Fruit fly (Drosophila melanogaster) whole organism, embryonic: Measurements from ENCODE around the gene eEF1alpha2.

ENCODE experiments used
- Blimp-1 ChIP-seq: fragments of 200-800 bp; sonication (Bioruptor generic); optimal IDR thresholded peaks from 3 replicates; lab custom pipeline; 2018; ENCODE audit warnings: missing biosample characterization, missing genetic modification characterization, mild to moderate bottlenecking, moderate library complexity, missing genetic modification reagents
- CG11247 ChIP-seq: fragments of 200-800 bp; sonication (Bioruptor generic); IDR thresholded peaks from 2 replicates; pipeline ENCODE4 v1.3.6; 2022; ENCODE audit warnings: missing biosample characterization, missing genetic modification characterization
- CG12155 ChIP-seq: fragments of 200-800 bp; sonication (Bioruptor generic); optimal IDR thresholded peaks from 3 replicates; lab custom pipeline; 2016; ENCODE audit warnings: missing biosample characterization, missing genetic modification characterization
- CG12659 ChIP-seq: fragments of 200-800 bp; sonication (Bioruptor generic); optimal IDR thresholded peaks from 3 replicates; lab custom pipeline; 2017; ENCODE audit warnings: mild to moderate bottlenecking, missing biosample characterization, missing genetic modification reagents, missing genetic modification characterization
- CG12744 ChIP-seq: fragments of 200-800 bp; sonication (Bioruptor generic); optimal IDR thresholded peaks from 2 replicates; lab custom pipeline; 2016; ENCODE audit warnings: missing biosample characterization, missing genetic modification characterization
- CG12942 ChIP-seq: fragments of 200-800 bp; sonication (Bioruptor generic); optimal IDR thresholded peaks from 3 replicates; lab custom pipeline; 2016; ENCODE audit warnings: missing biosample characterization, missing genetic modification characterization
- CG13287 ChIP-seq: fragments of 200-800 bp; sonication (Bioruptor generic); IDR thresholded peaks from 2 replicates; pipeline ENCODE4 v1.3.6; 2022; ENCODE audit warnings: missing biosample characterization, missing genetic modification characterization; ENCODE audit not compliant: partially characterized antibody
- CG13624 ChIP-seq: fragments of 200-800 bp; sonication (Bioruptor generic); optimal IDR thresholded peaks from 2 replicates; lab custom pipeline; 2016; ENCODE audit warnings: missing biosample characterization, missing genetic modification characterization
- CG13775 ChIP-seq: fragments of 200-800 bp; sonication (Bioruptor generic); optimal IDR thresholded peaks from 3 replicates; lab custom pipeline; 2017; ENCODE audit warnings: missing biosample characterization, mild to moderate bottlenecking, missing genetic modification characterization
- CG15269 ChIP-seq: fragments of 200-800 bp; sonication (Bioruptor generic); optimal IDR thresholded peaks from 2 replicates; lab custom pipeline; 2018; ENCODE audit warnings: missing biosample characterization, mild to moderate bottlenecking, missing genetic modification characterization, moderate library complexity
- CG15514 ChIP-seq: fragments of 200-800 bp; sonication (Bioruptor generic); optimal IDR thresholded peaks from 3 replicates; lab custom pipeline; 2017; ENCODE audit warnings: missing biosample characterization, missing genetic modification characterization, mild to moderate bottlenecking, moderate library complexity, missing genetic modification reagents
- CG17568 ChIP-seq: fragments of 200-800 bp; sonication (Bioruptor generic); optimal IDR thresholded peaks from 2 replicates; lab custom pipeline; 2018; ENCODE audit warnings: missing biosample characterization, mild to moderate bottlenecking, missing genetic modification characterization, moderate library complexity
- CG2120 ChIP-seq: fragments of 200-800 bp; sonication (Bioruptor generic); optimal IDR thresholded peaks from 3 replicates; lab custom pipeline; 2016; ENCODE audit warnings: missing biosample characterization, missing genetic modification characterization
- CG3726 ChIP-seq: fragments of 200-800 bp; sonication (Bioruptor generic); IDR thresholded peaks from 3 replicates; pipeline ENCODE4, ENCODE4 v1.3.6; 2022; ENCODE audit warnings: missing biosample characterization, missing genetic modification characterization
- CG4854 ChIP-seq: fragments of 200-800 bp; sonication (Bioruptor generic); optimal IDR thresholded peaks from 2 replicates; lab custom pipeline; 2016; ENCODE audit warnings: missing biosample characterization, missing genetic modification characterization, inconsistent platforms
- CG5180 ChIP-seq: fragments of 200-800 bp; sonication (Bioruptor generic); optimal IDR thresholded peaks from 3 replicates; lab custom pipeline; 2017; ENCODE audit warnings: missing biosample characterization, missing genetic modification characterization, mild to moderate bottlenecking, moderate library complexity, missing genetic modification reagents
- CG6765 ChIP-seq: fragments of 200-800 bp; sonication (Bioruptor generic); optimal IDR thresholded peaks from 3 replicates; lab custom pipeline; 2017; ENCODE audit warnings: missing biosample characterization, mild to moderate bottlenecking, missing genetic modification characterization
- CG6854 ChIP-seq: fragments of 200-800 bp; sonication (Bioruptor generic); optimal IDR thresholded peaks from 3 replicates; lab custom pipeline; 2017; ENCODE audit warnings: missing biosample characterization, mild to moderate bottlenecking, missing genetic modification characterization
- CG7987 ChIP-seq: fragments of 200-800 bp; sonication (Bioruptor generic); optimal IDR thresholded peaks from 2 replicates; lab custom pipeline; 2018; ENCODE audit warnings: missing biosample characterization, mild to moderate bottlenecking, missing genetic modification characterization, moderate library complexity
- CG8281 ChIP-seq: fragments of 200-800 bp; sonication (Bioruptor generic); optimal IDR thresholded peaks from 2 replicates; lab custom pipeline; 2018; ENCODE audit warnings: missing biosample characterization, mild to moderate bottlenecking, missing genetic modification characterization, moderate library complexity
- CG8290 ChIP-seq, 3 experiments: fragments of 200-800 bp; sonication (Bioruptor generic); optimal IDR thresholded peaks; 2 replicates each; lab custom pipeline; 2016 to 2019; ENCODE audit warnings: missing biosample characterization in 3 of 3, missing genetic modification characterization in 3 of 3, mild to moderate bottlenecking in 2 of 3, moderate library complexity in 1 of 3
- CkIIα-i1 ChIP-seq: fragments of 200-800 bp; sonication (Bioruptor generic); IDR thresholded peaks from 2 replicates; pipeline ENCODE4 v1.3.6; 2022; ENCODE audit warnings: missing biosample characterization, missing genetic modification characterization
- CoRest ChIP-seq: fragments of 200-800 bp; sonication (Bioruptor generic); optimal IDR thresholded peaks from 3 replicates; lab custom pipeline; 2018; ENCODE audit warnings: missing biosample characterization, mild to moderate bottlenecking, missing genetic modification characterization, moderate library complexity
- Dll ChIP-seq: fragments of 200-800 bp; sonication (Bioruptor generic); IDR thresholded peaks from 4 replicates; pipeline ENCODE4 v1.3.6; 2022; ENCODE audit warnings: missing biosample characterization, missing genetic modification characterization; ENCODE audit not compliant: partially characterized antibody
- Dp ChIP-seq: fragments of 200-800 bp; sonication (Bioruptor generic); optimal IDR thresholded peaks from 2 replicates; lab custom pipeline; 2018; ENCODE audit warnings: missing biosample characterization, mild to moderate bottlenecking, missing genetic modification characterization, moderate library complexity
- Gsc ChIP-seq: fragments of 200-800 bp; sonication (Bioruptor generic); IDR thresholded peaks from 2 replicates; pipeline ENCODE4 v1.3.6; 2022; ENCODE audit warnings: missing biosample characterization, missing genetic modification characterization
- Hmr ChIP-seq: fragments of 200-800 bp; sonication (Bioruptor generic); optimal IDR thresholded peaks from 3 replicates; lab custom pipeline; 2017; ENCODE audit warnings: mild to moderate bottlenecking, missing biosample characterization, missing genetic modification reagents, missing genetic modification characterization
- Hr51 ChIP-seq, 2 experiments: fragments of 200-800 bp; sonication (Bioruptor generic); optimal IDR thresholded peaks; 2 replicates in 1 of 2; 3 replicates in 1 of 2; lab custom pipeline; 2016 to 2018; ENCODE audit warnings: missing biosample characterization in 2 of 2, missing genetic modification characterization in 2 of 2, mild to moderate bottlenecking in 1 of 2, moderate library complexity in 1 of 2
- Mrtf ChIP-seq: fragments of 200-800 bp; sonication (Bioruptor generic); IDR thresholded peaks from 3 replicates; pipeline ENCODE4 v1.3.6; 2022; ENCODE audit warnings: missing biosample characterization, missing genetic modification characterization
- NC2β ChIP-seq: fragments of 200-800 bp; sonication (Bioruptor generic); optimal IDR thresholded peaks from 2 replicates; lab custom pipeline; 2016; ENCODE audit warnings: missing biosample characterization, missing genetic modification characterization
- Nf-YC ChIP-seq: fragments of 200-800 bp; optimal IDR thresholded peaks from 3 replicates; lab custom pipeline; 2019; ENCODE audit warnings: missing biosample characterization, mild to moderate bottlenecking, missing genetic modification characterization, moderate library complexity
- Scr ChIP-seq: fragments of 200-800 bp; sonication (Bioruptor generic); IDR thresholded peaks from 2 replicates; pipeline ENCODE4 v1.3.6; 2022; ENCODE audit warnings: missing biosample characterization, missing genetic modification characterization; ENCODE audit not compliant: partially characterized antibody
- Ssrp ChIP-seq: fragments of 200-800 bp; sonication (Bioruptor generic); optimal IDR thresholded peaks from 2 replicates; lab custom pipeline; 2018; ENCODE audit warnings: missing biosample characterization, mild to moderate bottlenecking, missing genetic modification characterization, moderate library complexity
- Vsx1 ChIP-seq: fragments of 200-800 bp; sonication (Bioruptor generic); optimal IDR thresholded peaks from 2 replicates; lab custom pipeline; 2017; ENCODE audit warnings: missing biosample characterization, mild to moderate bottlenecking, missing genetic modification characterization, missing genetic modification reagents
- Xrp1 ChIP-seq: fragments of 200-800 bp; sonication (Bioruptor generic); IDR thresholded peaks from 2 replicates; pipeline ENCODE4 v1.3.6; 2022; ENCODE audit warnings: missing biosample characterization, missing genetic modification characterization
- YL-1 ChIP-seq: fragments of 200-800 bp; sonication (Bioruptor generic); optimal IDR thresholded peaks from 3 replicates; lab custom pipeline; 2017; ENCODE audit warnings: missing biosample characterization, mild to moderate bottlenecking, missing genetic modification characterization
- cg ChIP-seq: fragments of 200-800 bp; sonication (Bioruptor generic); optimal IDR thresholded peaks from 3 replicates; lab custom pipeline; 2019; ENCODE audit warnings: missing biosample characterization, mild to moderate bottlenecking, missing genetic modification characterization, moderate library complexity
- crol ChIP-seq: fragments of 200-800 bp; sonication (Bioruptor generic); IDR thresholded peaks from 2 replicates; pipeline ENCODE4 v1.3.6; 2022; ENCODE audit warnings: missing biosample characterization, missing genetic modification characterization
- disco-r ChIP-seq: fragments of 200-800 bp; sonication (Bioruptor generic); optimal IDR thresholded peaks from 2 replicates; lab custom pipeline; 2016; ENCODE audit warnings: missing biosample characterization, missing genetic modification characterization
- fd96Cb ChIP-seq: fragments of 200-800 bp; sonication (Bioruptor generic); optimal IDR thresholded peaks from 2 replicates; lab custom pipeline; 2018; ENCODE audit warnings: missing biosample characterization, mild to moderate bottlenecking, missing genetic modification characterization, moderate library complexity
- gce ChIP-seq: fragments of 200-800 bp; sonication (Bioruptor generic); IDR thresholded peaks from 3 replicates; pipeline ENCODE4 v1.3.6; 2022; ENCODE audit warnings: missing biosample characterization, missing genetic modification characterization
- gt ChIP-seq: fragments of 200-800 bp; sonication (Bioruptor generic); IDR thresholded peaks from 2 replicates; pipeline ENCODE4 v1.3.6; 2022; ENCODE audit warnings: missing biosample characterization, missing genetic modification characterization
- p53 ChIP-seq: fragments of 200-800 bp; sonication (Bioruptor generic); optimal IDR thresholded peaks from 2 replicates; lab custom pipeline; 2016; ENCODE audit warnings: missing biosample characterization, missing genetic modification characterization
- pan ChIP-seq, 4 experiments: fragments of >200 bp in 3 of 4; fragments of 200-800 bp in 1 of 4; sonication (Bioruptor generic) in 1 of 4; optimal IDR thresholded peaks in 3 of 4; IDR thresholded peaks in 1 of 4; 2 replicates each; pipeline versions ENCODE4 v1.3.6 to Lab custom; 2017 to 2022; ENCODE audit warnings: missing biosample characterization in 2 of 4, missing genetic modification characterization in 2 of 4, mixed read lengths in 1 of 4
- scrt ChIP-seq: fragments of 200-800 bp; sonication (Bioruptor generic); optimal IDR thresholded peaks from 2 replicates; lab custom pipeline; 2018; ENCODE audit warnings: missing biosample characterization, mild to moderate bottlenecking, missing genetic modification characterization, moderate library complexity
- sima ChIP-seq: fragments of 200-800 bp; sonication (Bioruptor generic); optimal IDR thresholded peaks from 2 replicates; lab custom pipeline; 2016; ENCODE audit warnings: missing biosample characterization, missing genetic modification characterization
- trem ChIP-seq: fragments of 200-800 bp; optimal IDR thresholded peaks from 3 replicates; lab custom pipeline; 2019; ENCODE audit warnings: missing biosample characterization, mild to moderate bottlenecking, missing genetic modification characterization, moderate library complexity
- yki ChIP-seq: fragments of >200 bp; optimal IDR thresholded peaks from 3 replicates; lab custom pipeline; 2018

The eEF1alpha2 gene

DNA sequence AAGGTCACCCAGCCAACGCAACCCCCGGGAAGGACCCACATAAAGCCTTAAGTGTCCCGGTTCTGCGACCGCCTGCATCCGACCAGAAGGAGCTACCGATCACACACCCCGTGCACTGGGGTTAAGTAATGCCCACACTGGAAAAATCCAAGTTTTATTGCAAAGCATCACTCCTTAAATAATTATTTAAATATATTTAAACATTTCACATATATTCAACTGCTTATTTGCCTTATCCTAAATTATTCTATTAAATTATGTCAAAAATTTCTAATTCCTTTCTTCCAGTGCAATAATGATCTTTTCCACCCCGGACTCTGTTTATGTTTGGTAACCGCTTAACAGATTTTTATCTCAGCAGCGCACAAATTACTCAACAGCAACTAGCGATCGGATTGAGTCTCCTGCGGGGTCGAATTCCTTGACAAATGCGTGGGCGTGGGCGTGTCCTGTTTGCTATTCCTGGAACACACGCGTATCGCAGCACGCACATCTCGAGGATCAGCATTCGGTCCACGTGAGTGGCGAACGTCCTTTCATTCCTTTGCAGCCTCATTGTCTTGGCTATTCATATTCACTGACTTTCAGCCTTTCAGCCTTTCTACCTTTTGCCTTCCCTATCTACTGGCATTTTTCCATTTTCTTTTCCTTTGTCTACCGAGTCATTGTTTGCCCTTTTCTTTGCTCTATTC lies 33.6 kb upstream of the eEF1alpha2 start (continued):
- TF ChIP-seq CG8290 (GFP tag; optimal IDR thresholded peaks at IDR 0.05; lab: Kevin White, UChicago), result peak; percentile 13
- TF ChIP-seq CG8290 (tag; optimal IDR thresholded peaks at IDR 0.05; lab: Kevin White, UChicago), result no peak
- TF ChIP-seq gt (GFP tag; lab: Robert Waterston, UW), result peak; percentile 38; the same call in 1 of the 2 replicates
- no peak for TF ChIP-seq CG12744 (GFP tag; lab: Kevin White, UChicago)
- TF ChIP-seq fd96Cb (tag; lab: Kevin White, UChicago), result peak; percentile 43
- TF ChIP-seq Xrp1, result peak; percentile 89
- no peak for TF ChIP-seq pan (optimal IDR thresholded peaks at IDR 0.05; lab: Kevin White, UChicago)
- no peak for TF ChIP-seq pan (GFP tag; optimal IDR thresholded peaks at IDR 0.05 in 1 of 2, IDR thresholded peaks at IDR 0.05 in 1 of 2)
- TF ChIP-seq CG5180 (GFP tag; lab: Kevin White, UChicago), result no peak
- TF ChIP-seq CG12659 (GFP tag; lab: Kevin White, UChicago), result no peak
- TF ChIP-seq Blimp-1, result no peak
- no peak for TF ChIP-seq cg (GFP tag; lab: Kevin White, UChicago)
- no peak for TF ChIP-seq disco-r (GFP tag; lab: Kevin White, UChicago)
- TF ChIP-seq Hmr (GFP tag; lab: Kevin White, UChicago), result no peak
- TF ChIP-seq Gsc (GFP tag; lab: Robert Waterston, UW), result no peak
- no peak for TF ChIP-seq Hr51 (GFP tag; optimal IDR thresholded peaks at IDR 0.05; lab: Kevin White, UChicago)
- no peak for TF ChIP-seq CG15514 (GFP tag; lab: Kevin White, UChicago)
- no peak for TF ChIP-seq YL-1 (GFP tag; lab: Kevin White, UChicago)
- no peak for TF ChIP-seq sima (GFP tag; lab: Kevin White, UChicago)
- no peak for TF ChIP-seq CkIIα-i1 (GFP tag; lab: Robert Waterston, UW)
- no peak for TF ChIP-seq Dp
- TF ChIP-seq CG6765, result no peak
- peak; percentile 23 for TF ChIP-seq CG12155 (GFP tag; lab: Kevin White, UChicago)
- TF ChIP-seq Mrtf (GFP tag; lab: Robert Waterston, UW), result no peak
- peak; percentile 51 for TF ChIP-seq Ssrp (tag; lab: Kevin White, UChicago)
- no peak for TF ChIP-seq NC2β
- TF ChIP-seq Nf-YC (tag; lab: Kevin White, UChicago), result no peak
- no peak for TF ChIP-seq scrt (GFP tag; lab: Kevin White, UChicago)
- TF ChIP-seq Vsx1 (GFP tag; lab: Kevin White, UChicago), result no peak
- TF ChIP-seq CG4854 (GFP tag; lab: Kevin White, UChicago), result no peak
- peak; percentile 43 for TF ChIP-seq CoRest (tag; lab: Kevin White, UChicago)
- TF ChIP-seq CG13775, result peak; percentile 62
- peak; percentile 32; the same call in 1 of the 2 replicates for TF ChIP-seq crol (GFP tag; lab: Robert Waterston, UW)
- TF ChIP-seq CG12942 (GFP tag; lab: Kevin White, UChicago), result no peak
- TF ChIP-seq CG17568 (GFP tag; lab: Kevin White, UChicago), result no peak
- TF ChIP-seq trem, result peak; percentile 42
- TF ChIP-seq CG15269 (tag; lab: Kevin White, UChicago), result no peak
- no peak for TF ChIP-seq p53
- no peak for TF ChIP-seq CG13287 (GFP tag; lab: Robert Waterston, UW)
- TF ChIP-seq CG8281 (tag; lab: Kevin White, UChicago), result no peak
- TF ChIP-seq CG11247 (GFP tag; lab: Robert Waterston, UW), result no peak
- TF ChIP-seq CG7987 (GFP tag; lab: Kevin White, UChicago), result no peak
- TF ChIP-seq CG13624 (GFP tag; lab: Kevin White, UChicago), result no peak
- TF ChIP-seq CG2120 (GFP tag; lab: Kevin White, UChicago), result no peak
- no peak for TF ChIP-seq yki
- no peak for TF ChIP-seq Scr (GFP tag; lab: Robert Waterston, UW)
- no peak for TF ChIP-seq gce (GFP tag; lab: Robert Waterston, UW)
- TF ChIP-seq CG6854 (GFP tag; lab: Kevin White, UChicago), result no peak
- TF ChIP-seq Dll (GFP tag; lab: Robert Waterston, UW), result no peak
- no peak for TF ChIP-seq CG3726 (GFP tag; lab: Robert Waterston, UW)
